Worm (Caenorhabditis elegans): Measurements from ENCODE around the gene K07E3.4.

K07E3.4 gene

DNA sequence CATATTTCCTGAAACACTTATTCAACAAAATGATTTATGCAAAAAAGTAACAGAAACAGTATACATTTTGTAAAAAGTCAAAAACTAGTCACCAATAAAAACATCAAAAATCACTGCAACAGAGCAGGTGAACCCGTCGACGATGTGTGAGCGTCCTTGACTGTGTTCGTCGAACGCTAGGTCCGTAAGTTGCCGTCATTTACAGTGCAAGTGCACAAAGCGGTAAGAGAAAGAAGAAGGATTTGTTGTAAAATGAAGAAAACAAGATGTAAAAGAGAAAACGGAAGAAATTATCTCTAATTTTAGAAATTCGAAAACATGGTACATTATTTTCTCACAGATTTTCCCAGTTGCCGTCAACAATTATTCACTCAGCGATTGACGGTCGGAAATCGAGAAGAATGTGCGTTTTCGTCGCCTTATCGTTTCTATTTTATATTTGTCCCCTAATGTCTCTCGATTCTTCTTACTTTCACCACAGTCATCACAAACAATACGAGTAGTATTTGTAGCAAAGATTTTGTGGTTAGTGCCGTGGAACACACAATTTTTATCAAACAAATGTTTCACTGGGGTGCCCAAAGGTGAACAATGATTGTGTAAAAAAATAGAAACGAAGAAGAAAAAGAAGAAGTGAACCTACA lies 5.6 kb upstream of the K07E3.4 start (continued):
- TF ChIP-seq dve-1 (tag; optimal IDR thresholded peaks at IDR 0.05; ENCODE audit: insufficient read depth) = no peak
- no peak for TF ChIP-seq spr-3 (GFP tag; optimal IDR thresholded peaks at IDR 0.05)
- TF ChIP-seq attf-4 (tag; optimal IDR thresholded peaks at IDR 0.05) = no peak
- no peak for TF ChIP-seq unc-130 (GFP tag; optimal IDR thresholded peaks at IDR 0.05)
- TF ChIP-seq mdl-1 (tag; optimal IDR thresholded peaks at IDR 0.05) = no peak
- no peak for TF ChIP-seq egl-43 (GFP tag; IDR thresholded peaks at IDR 0.05)
- no peak for TF ChIP-seq ces-1 (GFP tag; optimal IDR thresholded peaks at IDR 0.05)
- TF ChIP-seq set-16 (GFP tag; IDR thresholded peaks at IDR 0.05) = no peak
- TF ChIP-seq dmd-9 (GFP tag; IDR thresholded peaks at IDR 0.05) = no peak
- peak; percentile 39 for TF ChIP-seq mes-2 (tag; optimal IDR thresholded peaks at IDR 0.05; ENCODE audit: poor library complexity, severe bottlenecking)
- TF ChIP-seq lin-1 (GFP tag; IDR thresholded peaks at IDR 0.05) = no peak
- no peak for TF ChIP-seq Y75B8A.6 (GFP tag; IDR thresholded peaks at IDR 0.05)
- TF ChIP-seq vab-7 (GFP tag; IDR thresholded peaks at IDR 0.05) = no peak
- TF ChIP-seq nhr-28 (tag; optimal IDR thresholded peaks at IDR 0.05) = peak; percentile 97
- no peak for TF ChIP-seq egl-27 (tag; optimal IDR thresholded peaks at IDR 0.05)
- no peak for TF ChIP-seq dpl-1 (GFP tag; optimal IDR thresholded peaks at IDR 0.05)
- TF ChIP-seq ztf-11 (tag; optimal IDR thresholded peaks at IDR 0.05) = no peak
- TF ChIP-seq lim-7 (GFP tag; IDR thresholded peaks at IDR 0.05) = no peak
- TF ChIP-seq duxl-1 (tag; optimal IDR thresholded peaks at IDR 0.05; ENCODE audit: poor library complexity) = no peak
- no peak for TF ChIP-seq dmd-8 (GFP tag; IDR thresholded peaks at IDR 0.05)
- peak; percentile 41; the same call in 1 of the 2 replicates for TF ChIP-seq T26A8.4 (GFP tag; IDR thresholded peaks at IDR 0.05)
- no peak for TF ChIP-seq ceh-32 (tag; optimal IDR thresholded peaks at IDR 0.05; ENCODE audit: poor library complexity)
- no peak for TF ChIP-seq nhr-237 (tag; optimal IDR thresholded peaks at IDR 0.05)
- no peak for TF ChIP-seq gei-8 (GFP tag; optimal IDR thresholded peaks at IDR 0.05)
- TF ChIP-seq hmg-1.1 (GFP tag; IDR thresholded peaks at IDR 0.05) = peak; percentile 31; the same call in 1 of the 2 replicates
- no peak for TF ChIP-seq lin-39 (tag; optimal IDR thresholded peaks at IDR 0.05)
- no peak for TF ChIP-seq ZK337.2 (GFP tag; IDR thresholded peaks at IDR 0.05)

ce11 chrX:8088474-8088873 lies 4.7 kb upstream of the K07E3.4 start, which contains the start of gene vem-1:
TSS of gene vem-1 (minus strand) at chrX:8088574.
- TF ChIP-seq dpl-1 (GFP tag; optimal IDR thresholded peaks at IDR 0.05) (no peak), lin-1 (GFP tag; IDR thresholded peaks at IDR 0.05) (no peak), tra-1 (GFP tag; IDR thresholded peaks at IDR 0.05) (0 out of 2 replicates have a peak, but pooled peaks have one; percentile 35), nhr-10 (tag; optimal IDR thresholded peaks at IDR 0.05) (no peak), mes-2 (tag; optimal IDR thresholded peaks at IDR 0.05; ENCODE audit: poor library complexity, severe bottlenecking) (no peak), skn-1 (tag; optimal IDR thresholded peaks at IDR 0.05) (no peak), hif-1 (tag; optimal IDR thresholded peaks at IDR 0.05) (peak in 1 of 2 experiments; percentile 56), F44E2.7 (GFP tag; IDR thresholded peaks at IDR 0.05) (no peak), vab-7 (GFP tag; IDR thresholded peaks at IDR 0.05) (0 out of 2 replicates have a peak, but pooled peaks have one; percentile 13), hlh-11 (tag; optimal IDR thresholded peaks at IDR 0.05) (no peak), sdz-12 (GFP tag; optimal IDR thresholded peaks at IDR 0.05) (peak; percentile 18), Y5F2A.4 (GFP tag; optimal IDR thresholded peaks at IDR 0.05) (no peak), nhr-41 (GFP tag; IDR thresholded peaks at IDR 0.05) (no peak), daf-12 (tag; optimal IDR thresholded peaks at IDR 0.05) (no peak), ceh-82 (tag; optimal IDR thresholded peaks at IDR 0.05) (no peak), Y105C5A.15 (GFP tag; IDR thresholded peaks at IDR 0.05) (no peak), unc-130 (GFP tag; optimal IDR thresholded peaks at IDR 0.05) (no peak), dmd-8 (GFP tag; IDR thresholded peaks at IDR 0.05) (no peak), saeg-2 (GFP tag; IDR thresholded peaks at IDR 0.05) (no peak), nhr-11 (tag; optimal IDR thresholded peaks at IDR 0.05) (no peak), nhr-102 (tag; optimal IDR thresholded peaks at IDR 0.05) (no peak), lsy-2 (tag; optimal IDR thresholded peaks at IDR 0.05) (no peak), fkh-10 (GFP tag; optimal IDR thresholded peaks at IDR 0.05) (no peak), php-3 (GFP tag; IDR thresholded peaks at IDR 0.05) (no peak), lim-7 (GFP tag; IDR thresholded peaks at IDR 0.05) (0 out of 2 replicates have a peak, but pooled peaks have one; percentile 40), madf-9 (GFP tag; conservative IDR thresholded peaks at IDR 0.05) (no peak), zip-11 (GFP tag; IDR thresholded peaks at IDR 0.05) (no peak), lin-29 (GFP tag; IDR thresholded peaks at IDR 0.05) (no peak)

Measured in whole organism, L4 larva.